Worm (Caenorhabditis elegans): ENCODE measurements around the gene dnj-13.
"Not testable (repeated sequence)": the region's sequence is repeated elsewhere in the genome, so short reads cannot be mapped to it uniquely, and the experiment has no call there.

dnj-13 gene

ce11 chrII:11545299-11545951 lies at the start of gene dnj-13:
dnj-13 (plus strand) TSS chrII:11545701.
- TF ChIP-seq unc-62 (GFP tag; optimal IDR thresholded peaks at IDR 0.05): no peak

ce11 chrII:11495806-11496205 lies 49.7 kb upstream of the dnj-13 start:
- TF ChIP-seq unc-62 (GFP tag; optimal IDR thresholded peaks at IDR 0.05): no peak

- TF ChIP-seq unc-62 (GFP tag; optimal IDR thresholded peaks at IDR 0.05): no peak
These were observed 48.7 kb upstream of the dnj-13 start, which contains the start of gene emc-5 for ce11 chrII:11496767-11497166. emc-5 (plus strand) TSS chrII:11496780.

ce11 chrII:11497365-11497764 lies 48.1 kb upstream of the dnj-13 start, which contains the start of gene B0334.5:
B0334.5 (plus strand) TSS chrII:11497665.
- TF ChIP-seq unc-62 (GFP tag; optimal IDR thresholded peaks at IDR 0.05): no peak

- TF ChIP-seq unc-62 (GFP tag; optimal IDR thresholded peaks at IDR 0.05): no peak
These were observed 45.3 kb upstream of the dnj-13 start, which contains the start of gene B0334.20 for ce11 chrII:11500198-11500597. B0334.20 (minus strand) TSS chrII:11500459.

ce11 chrII:11501956-11502355 lies 43.5 kb upstream of the dnj-13 start:
- TF ChIP-seq unc-62 (GFP tag; optimal IDR thresholded peaks at IDR 0.05): no peak

ce11 chrII:11503761-11504160 lies 41.7 kb upstream of the dnj-13 start:
- no peak for TF ChIP-seq unc-62 (GFP tag; optimal IDR thresholded peaks at IDR 0.05)

- TF ChIP-seq unc-62 (GFP tag; optimal IDR thresholded peaks at IDR 0.05): no peak
These were observed 35.1 kb upstream of the dnj-13 start, which contains the start of gene npr-41 for ce11 chrII:11510373-11510772. npr-41 (plus strand) TSS chrII:11510673.

ce11 chrII:11512921-11513320 lies 32.6 kb upstream of the dnj-13 start:
- TF ChIP-seq unc-62 (GFP tag; optimal IDR thresholded peaks at IDR 0.05): no peak

ce11 chrII:11514775-11515174 lies 30.7 kb upstream of the dnj-13 start, which contains the start of gene srh-44:
srh-44 (plus strand) TSS chrII:11515075.
- no peak for TF ChIP-seq unc-62 (GFP tag; optimal IDR thresholded peaks at IDR 0.05)

- no peak for TF ChIP-seq unc-62 (GFP tag; optimal IDR thresholded peaks at IDR 0.05)
These were observed 27.3 kb upstream of the dnj-13 start, which contains the start of gene B0334.10 for ce11 chrII:11518184-11518583. B0334.10 (plus strand) TSS chrII:11518484.

ce11 chrII:11521300-11521699 lies 24.2 kb upstream of the dnj-13 start, which contains the start of gene Y62F5A.10:
Y62F5A.10 (plus strand) TSS chrII:11521600.
- TF ChIP-seq unc-62 (GFP tag; optimal IDR thresholded peaks at IDR 0.05): no peak

ce11 chrII:11526954-11527353 lies 18.5 kb upstream of the dnj-13 start, which contains the start of gene age-1:
age-1 (minus strand) TSS chrII:11527054.
- TF ChIP-seq unc-62 (GFP tag; optimal IDR thresholded peaks at IDR 0.05): no peak

ce11 chrII:11533716-11534115 lies 11.8 kb upstream of the dnj-13 start, which contains the start of gene mdt-8:
mdt-8 (minus strand) TSS chrII:11533816.
- TF ChIP-seq unc-62 (GFP tag; optimal IDR thresholded peaks at IDR 0.05): no peak

- not testable (repeated sequence) for TF ChIP-seq unc-62 (GFP tag; optimal IDR thresholded peaks at IDR 0.05)
These were observed 10.9 kb upstream of the dnj-13 start, which contains the start of gene Y62F5A.12 for ce11 chrII:11534429-11535099. Y62F5A.12 (minus strand) TSS chrII:11534479.

ce11 chrII:11535429-11535828 lies 10.1 kb upstream of the dnj-13 start:
- no peak for TF ChIP-seq unc-62 (GFP tag; optimal IDR thresholded peaks at IDR 0.05)

- TF ChIP-seq unc-62 (GFP tag; optimal IDR thresholded peaks at IDR 0.05): no peak
These were observed 9.6 kb upstream of the dnj-13 start for ce11 chrII:11535924-11536323.
